Worm (Caenorhabditis elegans) whole organism, L4 larva: ENCODE data around the gene serp-1.2.

Source experiments
- D1046.2 ChIP-seq: fragments of 200-800 bp; sonication (Bioruptor generic); IDR thresholded peaks from 2 replicates; pipeline ENCODE4 v1.3.6; 2022; ENCODE audit warnings: missing genetic modification characterization, missing compliant biosample characterization
- F10B5.3 ChIP-seq: sonication (generic microtip); optimal IDR thresholded peaks from 2 replicates; lab custom pipeline; 2016; ENCODE audit warnings: mild to moderate bottlenecking, missing genetic modification characterization, missing compliant biosample characterization
- F44E2.7 ChIP-seq: fragments of 200-800 bp; sonication (Bioruptor generic); IDR thresholded peaks from 2 replicates; pipeline ENCODE4 v2.1.2; 2022; ENCODE audit warnings: missing genetic modification characterization, missing compliant biosample characterization
- R02D3.7 ChIP-seq: fragments of 150-350 bp; sonication (generic microtip); optimal IDR thresholded peaks from 3 replicates; lab custom pipeline; 2014; ENCODE audit warnings: missing biosample characterization, missing genetic modification characterization
- T20F7.1 ChIP-seq: fragments of 200-800 bp; sonication (Bioruptor generic); optimal IDR thresholded peaks from 2 replicates; lab custom pipeline; 2018; ENCODE audit warnings: mild to moderate bottlenecking, missing genetic modification characterization, missing compliant biosample characterization
- Y105C5A.15 ChIP-seq: fragments of 200-800 bp; sonication (Bioruptor generic); IDR thresholded peaks from 2 replicates; pipeline ENCODE4 v1.3.6; 2022; ENCODE audit warnings: missing genetic modification characterization, missing compliant biosample characterization
- Y5F2A.4 ChIP-seq: fragments of 200-800 bp; sonication (Bioruptor generic); optimal IDR thresholded peaks from 2 replicates; lab custom pipeline; 2018; ENCODE audit warnings: mild to moderate bottlenecking, missing genetic modification characterization, missing compliant biosample characterization
- Y75B8A.6 ChIP-seq: fragments of 200-800 bp; sonication (Bioruptor generic); IDR thresholded peaks from 2 replicates; pipeline ENCODE4 v1.3.6; 2022; ENCODE audit warnings: missing genetic modification reagents, missing genetic modification characterization, missing compliant biosample characterization
- ZK337.2 ChIP-seq: fragments of 200-800 bp; sonication (Bioruptor generic); IDR thresholded peaks from 2 replicates; pipeline ENCODE4 v1.3.6; 2022; ENCODE audit warnings: missing genetic modification reagents, missing genetic modification characterization, missing compliant biosample characterization
- ZK546.5 ChIP-seq, 2 experiments: sonication (generic microtip); optimal IDR thresholded peaks; 2 replicates each; lab custom pipeline; 2017; ENCODE audit warnings: missing biosample characterization in 2 of 2, missing genetic modification characterization in 2 of 2
- aly-2 ChIP-seq: sonication (generic microtip); optimal IDR thresholded peaks from 2 replicates; lab custom pipeline; 2018; ENCODE audit warnings: missing biosample characterization, missing genetic modification characterization
- arid-1 ChIP-seq: fragments of 200-800 bp; sonication (Bioruptor generic); conservative IDR thresholded peaks from 2 replicates; pipeline ENCODE4 v1.3.6; 2022; ENCODE audit warnings: missing genetic modification reagents, missing genetic modification characterization, missing compliant biosample characterization
- attf-4 ChIP-seq: sonication (generic microtip); optimal IDR thresholded peaks from 3 replicates; lab custom pipeline; 2017; ENCODE audit warnings: missing biosample characterization, missing genetic modification characterization
- ceh-20 ChIP-seq: fragments of 200-800 bp; sonication (Bioruptor generic); IDR thresholded peaks from 2 replicates; pipeline ENCODE4 v1.3.6; 2022; ENCODE audit warnings: missing genetic modification reagents, missing genetic modification characterization, missing compliant biosample characterization
- ceh-44 ChIP-seq: fragments of 200-800 bp; sonication (Bioruptor generic); IDR thresholded peaks from 2 replicates; pipeline ENCODE4 v1.3.6; 2022; ENCODE audit warnings: missing genetic modification reagents, missing genetic modification characterization, missing compliant biosample characterization
- ces-1 ChIP-seq: fragments of 150-350 bp; sonication (generic microtip); optimal IDR thresholded peaks from 4 replicates; lab custom pipeline; 2014; ENCODE audit warnings: missing biosample characterization, missing genetic modification reagents, missing genetic modification characterization
- daf-16 ChIP-seq, 3 experiments: sonication (generic microtip); optimal IDR thresholded peaks; 2 replicates each; lab custom pipeline; 2016 to 2017; ENCODE audit warnings: missing genetic modification characterization in 3 of 3, missing genetic modification reagents in 3 of 3, mild to moderate bottlenecking in 2 of 3, missing compliant biosample characterization in 2 of 3, missing biosample characterization in 1 of 3, moderate library complexity in 1 of 3
- dmd-9 ChIP-seq: fragments of 200-800 bp; sonication (Bioruptor generic); IDR thresholded peaks from 2 replicates; pipeline ENCODE4 v1.3.6; 2022; ENCODE audit warnings: missing genetic modification reagents, missing genetic modification characterization, missing compliant biosample characterization
- dpl-1 ChIP-seq: fragments of 150-350 bp; optimal IDR thresholded peaks from 2 replicates; lab custom pipeline; 2014; ENCODE audit warnings: missing biosample characterization, missing genetic modification reagents, missing genetic modification characterization
- fos-1 ChIP-seq: fragments of 150-350 bp; optimal IDR thresholded peaks from 2 replicates; lab custom pipeline; 2014; ENCODE audit warnings: missing biosample characterization, missing genetic modification characterization
- gei-8 ChIP-seq: fragments of 200-800 bp; sonication (Bioruptor generic); optimal IDR thresholded peaks from 2 replicates; lab custom pipeline; 2018; ENCODE audit warnings: mild to moderate bottlenecking, missing genetic modification characterization, missing compliant biosample characterization
- hlh-11 ChIP-seq: fragments of 200-800 bp; sonication (Bioruptor generic); optimal IDR thresholded peaks from 2 replicates; lab custom pipeline; 2018; ENCODE audit warnings: mild to moderate bottlenecking, missing genetic modification characterization, missing compliant biosample characterization
- hlh-30 ChIP-seq: sonication (generic microtip); optimal IDR thresholded peaks from 2 replicates; lab custom pipeline; 2017; ENCODE audit warnings: antibody characterized with exemption, mild to moderate bottlenecking, missing genetic modification characterization, missing compliant biosample characterization; ENCODE audit not compliant: insufficient read depth
- hmg-1.1 ChIP-seq: fragments of 200-800 bp; sonication (Bioruptor generic); IDR thresholded peaks from 2 replicates; pipeline ENCODE4 v1.3.6; 2022; ENCODE audit warnings: missing genetic modification reagents, missing genetic modification characterization, missing compliant biosample characterization
- lim-7 ChIP-seq: fragments of 200-800 bp; sonication (Bioruptor generic); IDR thresholded peaks from 2 replicates; pipeline ENCODE4 v1.3.6; 2022; ENCODE audit warnings: missing genetic modification characterization, missing compliant biosample characterization
- lin-29 ChIP-seq: fragments of 200-800 bp; sonication (Bioruptor generic); IDR thresholded peaks from 2 replicates; pipeline ENCODE4 v1.3.6; 2022; ENCODE audit warnings: missing genetic modification reagents, missing genetic modification characterization, missing compliant biosample characterization
- lir-3 ChIP-seq: sonication (generic microtip); optimal IDR thresholded peaks from 2 replicates; lab custom pipeline; 2016; ENCODE audit warnings: mild to moderate bottlenecking, missing genetic modification characterization, missing compliant biosample characterization
- lsy-2 ChIP-seq, 2 experiments: fragments of 150-350 bp in 1 of 2; sonication (generic microtip) in 1 of 2; optimal IDR thresholded peaks; 2 replicates each; lab custom pipeline; 2014 to 2017; ENCODE audit warnings: missing biosample characterization in 2 of 2, missing genetic modification characterization in 2 of 2
- madf-9 ChIP-seq: fragments of 200-800 bp; sonication (Bioruptor generic); conservative IDR thresholded peaks from 2 replicates; pipeline ENCODE4 v1.3.6; 2022; ENCODE audit warnings: missing genetic modification reagents, missing genetic modification characterization, missing compliant biosample characterization
- mdt-29 ChIP-seq: fragments of 200-800 bp; sonication (Bioruptor generic); IDR thresholded peaks from 2 replicates; pipeline ENCODE4 v1.3.6; 2022; ENCODE audit warnings: missing genetic modification reagents, missing genetic modification characterization, missing compliant biosample characterization
- mxl-3 ChIP-seq: fragments of 200-800 bp; sonication (Bioruptor generic); optimal IDR thresholded peaks from 2 replicates; lab custom pipeline; 2018; ENCODE audit warnings: mild to moderate bottlenecking, missing genetic modification characterization, missing compliant biosample characterization
- nhr-25 ChIP-seq: sonication (generic microtip); optimal IDR thresholded peaks from 2 replicates; lab custom pipeline; 2017; ENCODE audit warnings: missing genetic modification characterization, mild to moderate bottlenecking, missing compliant biosample characterization, antibody characterized with exemption, moderate library complexity, borderline replicate concordance; ENCODE audit not compliant: insufficient read depth
- nhr-28 ChIP-seq: fragments of 150-350 bp; optimal IDR thresholded peaks from 2 replicates; lab custom pipeline; 2014; ENCODE audit warnings: missing biosample characterization, missing genetic modification characterization
- nhr-41 ChIP-seq: fragments of 200-800 bp; sonication (Bioruptor generic); IDR thresholded peaks from 2 replicates; pipeline ENCODE4 v1.3.6; 2022; ENCODE audit warnings: missing genetic modification reagents, missing genetic modification characterization, missing compliant biosample characterization
- nhr-76 ChIP-seq: fragments of 150-350 bp; optimal IDR thresholded peaks from 2 replicates; lab custom pipeline; 2014; ENCODE audit warnings: missing biosample characterization, missing genetic modification characterization
- pha-4 ChIP-seq, 2 experiments: fragments of 150-350 bp in 1 of 2; fragments of 200-800 bp in 1 of 2; sonication (Bioruptor generic) in 1 of 2; IDR thresholded peaks in 1 of 2; optimal IDR thresholded peaks in 1 of 2; 2 replicates each; pipeline versions ENCODE4 v1.3.6 to Lab custom; 2014 to 2022; ENCODE audit warnings: missing genetic modification characterization in 2 of 2, missing genetic modification reagents in 2 of 2, missing biosample characterization in 1 of 2, missing compliant biosample characterization in 1 of 2
- php-3 ChIP-seq: fragments of 200-800 bp; sonication (Bioruptor generic); IDR thresholded peaks from 2 replicates; pipeline ENCODE4 v1.3.6; 2022; ENCODE audit warnings: missing genetic modification reagents, missing genetic modification characterization, missing compliant biosample characterization
- pqm-1 ChIP-seq: sonication (generic microtip); optimal IDR thresholded peaks from 2 replicates; lab custom pipeline; 2017; ENCODE audit warnings: missing biosample characterization, missing genetic modification characterization
- sdz-12 ChIP-seq: fragments of 200-800 bp; sonication (Bioruptor generic); optimal IDR thresholded peaks from 2 replicates; lab custom pipeline; 2018; ENCODE audit warnings: mild to moderate bottlenecking, missing genetic modification characterization, missing compliant biosample characterization
- skn-1 ChIP-seq: fragments of 150-350 bp; optimal IDR thresholded peaks from 2 replicates; lab custom pipeline; 2014; ENCODE audit warnings: missing biosample characterization, missing genetic modification characterization
- snpc-4 ChIP-seq: fragments of 150-350 bp; optimal IDR thresholded peaks from 2 replicates; lab custom pipeline; 2014; ENCODE audit warnings: missing biosample characterization, missing genetic modification characterization
- spr-3 ChIP-seq: fragments of 200-800 bp; sonication (Bioruptor generic); optimal IDR thresholded peaks from 2 replicates; lab custom pipeline; 2018; ENCODE audit warnings: mild to moderate bottlenecking, missing genetic modification characterization, missing compliant biosample characterization
- tra-1 ChIP-seq: fragments of 200-800 bp; sonication (Bioruptor generic); IDR thresholded peaks from 2 replicates; pipeline ENCODE4 v1.3.6; 2022; ENCODE audit warnings: missing genetic modification reagents, missing genetic modification characterization, missing compliant biosample characterization
- unc-39 ChIP-seq: sonication (generic microtip); optimal IDR thresholded peaks from 2 replicates; lab custom pipeline; 2017; ENCODE audit warnings: missing biosample characterization, missing genetic modification characterization
- zag-1 ChIP-seq: fragments of 150-350 bp; optimal IDR thresholded peaks from 2 replicates; lab custom pipeline; 2014; ENCODE audit warnings: missing biosample characterization, missing genetic modification characterization
- zfp-2 ChIP-seq: sonication (generic microtip); optimal IDR thresholded peaks from 2 replicates; lab custom pipeline; 2016; ENCODE audit warnings: mild to moderate bottlenecking, missing genetic modification characterization, missing compliant biosample characterization
- zfp-3 ChIP-seq: fragments of 200-800 bp; sonication (Bioruptor generic); conservative IDR thresholded peaks from 2 replicates; pipeline ENCODE4 v1.3.6; 2022; ENCODE audit warnings: missing genetic modification reagents, missing genetic modification characterization, missing compliant biosample characterization
- zip-11 ChIP-seq: fragments of 200-800 bp; sonication (Bioruptor generic); IDR thresholded peaks from 2 replicates; pipeline ENCODE4 v1.3.6; 2022; ENCODE audit warnings: missing genetic modification characterization, missing compliant biosample characterization

Gene serp-1.2

DNA sequence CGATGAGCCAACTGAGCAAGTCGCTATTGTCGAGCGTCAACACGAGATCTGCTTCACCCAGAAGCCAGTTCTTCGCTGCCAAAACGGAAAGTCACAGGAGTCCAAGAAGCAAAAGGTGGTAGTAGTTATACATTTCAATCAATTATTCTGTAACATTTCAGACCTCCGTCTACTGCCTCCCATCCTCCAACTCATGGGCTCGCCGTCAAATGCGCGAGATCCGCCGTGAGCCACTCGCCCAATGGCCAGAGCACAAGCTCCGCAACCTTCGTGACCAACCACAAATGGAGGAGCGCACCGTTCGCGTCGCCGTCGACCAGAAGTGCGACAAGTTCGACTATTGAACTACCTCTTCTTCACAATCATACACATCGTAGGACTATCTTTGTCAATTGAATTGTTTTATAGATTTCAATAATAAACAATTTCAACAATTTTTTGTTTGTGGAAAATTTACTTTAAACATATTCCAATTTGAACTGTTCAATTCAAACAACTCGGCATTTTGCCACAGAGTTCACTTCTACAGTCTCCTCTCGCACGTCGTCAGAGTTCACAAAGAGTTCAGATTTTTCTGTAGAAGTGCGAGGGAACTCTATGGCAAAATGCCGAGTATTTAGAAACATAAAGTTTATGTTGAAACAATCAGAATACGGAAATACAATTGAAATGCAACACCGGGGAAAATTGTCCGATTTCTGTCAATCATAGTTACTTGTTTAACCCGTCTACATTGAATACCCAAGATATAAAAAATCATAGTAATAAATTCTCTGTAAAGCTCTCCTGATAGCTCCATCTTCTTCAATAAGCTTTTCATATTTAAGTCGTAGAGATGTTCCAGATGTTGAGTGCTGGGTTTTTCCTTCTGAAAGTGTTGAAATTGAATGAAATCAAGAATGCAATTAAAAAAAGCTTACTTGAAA is 40.8 kb downstream of the serp-1.2 start:
- TF ChIP-seq hmg-1.1 (GFP tag; lab: Robert Waterston, UW) (no peak), F44E2.7 (GFP tag; lab: Robert Waterston, UW) (no peak), aly-2 (tag; lab: Kevin White, UChicago) (no peak), Y5F2A.4 (GFP tag; lab: Kevin White, UChicago) (peak; percentile 12), zfp-2 (tag; lab: Kevin White, UChicago) (no peak), nhr-25 (tag; lab: Kevin White, UChicago) (no peak), zfp-3 (GFP tag; lab: Robert Waterston, UW) (peak; percentile 93), Y105C5A.15 (GFP tag; lab: Robert Waterston, UW) (no peak), zip-11 (GFP tag; lab: Robert Waterston, UW) (no peak), nhr-41 (GFP tag; lab: Robert Waterston, UW) (no peak), sdz-12 (no peak), R02D3.7 (no peak), php-3 (no peak), arid-1 (0 out of 2 replicates have a peak, but pooled peaks have one; percentile 25), ceh-44 (no peak), ZK337.2 (GFP tag; lab: Robert Waterston, UW) (no peak), T20F7.1 (peak; percentile 43), attf-4 (tag; lab: Kevin White, UChicago) (no peak), daf-16 (GFP tag; optimal IDR thresholded peaks at IDR 0.05; lab: Kevin White, UChicago) (no peak), daf-16 (tag; optimal IDR thresholded peaks at IDR 0.05; lab: Kevin White, UChicago) (no peak), madf-9 (0 out of 2 replicates have a peak, but pooled peaks have one; percentile 30), pha-4 (GFP tag; IDR thresholded peaks at IDR 0.05; lab: Robert Waterston, UW) (peak; percentile 16; the same call in 1 of the 2 replicates), pha-4 (tag; optimal IDR thresholded peaks at IDR 0.05; lab: Kevin White, UChicago) (no peak), F10B5.3 (no peak), lim-7 (GFP tag; lab: Robert Waterston, UW) (no peak; the same call in 1 of the 2 replicates), unc-39 (tag; lab: Kevin White, UChicago) (no peak), skn-1 (no peak), dmd-9 (GFP tag; lab: Robert Waterston, UW) (no peak), mdt-29 (GFP tag; lab: Robert Waterston, UW) (no peak), ZK546.5 (tag; optimal IDR thresholded peaks at IDR 0.05; lab: Kevin White, UChicago) (no peak), nhr-28 (no peak), dpl-1 (no peak), spr-3 (GFP tag; lab: Kevin White, UChicago) (no peak), fos-1 (tag; lab: Kevin White, UChicago) (no peak), hlh-30 (no peak), gei-8 (no peak), hlh-11 (no peak), ceh-20 (no peak), mxl-3 (peak; percentile 14), snpc-4 (tag; lab: Kevin White, UChicago) (no peak), lir-3 (no peak), pqm-1 (tag; lab: Kevin White, UChicago) (no peak), D1046.2 (GFP tag; lab: Robert Waterston, UW) (no peak), lin-29 (GFP tag; lab: Robert Waterston, UW) (no peak), zag-1 (no peak), nhr-76 (tag; lab: Kevin White, UChicago) (no peak), Y75B8A.6 (GFP tag; lab: Robert Waterston, UW) (peak; percentile 15; the same call in 1 of the 2 replicates), lsy-2 (tag; optimal IDR thresholded peaks at IDR 0.05; lab: Kevin White, UChicago) (no peak), ces-1 (GFP tag; lab: Kevin White, UChicago) (no peak), tra-1 (0 out of 2 replicates have a peak, but pooled peaks have one; percentile 19)
